Worm (Caenorhabditis elegans): ENCODE measurements around the gene srh-105.

Gene srh-105

ce11 chrII:475890-476420 is 33.2 kb downstream of the srh-105 start, which contains the start of gene nsun-1:
TSS of gene nsun-1 (minus strand) at chrII:475940.
- TF ChIP-seq T23F11.4 (GFP tag; optimal IDR thresholded peaks at IDR 0.05) (no peak), lin-11 (tag; optimal IDR thresholded peaks at IDR 0.05) (no peak), pha-4 (tag; optimal IDR thresholded peaks at IDR 0.05) (no peak), ceh-2 (tag; optimal IDR thresholded peaks at IDR 0.05) (peak; percentile 83), unc-86 (tag; optimal IDR thresholded peaks at IDR 0.05) (no peak), hlh-8 (tag; optimal IDR thresholded peaks at IDR 0.05) (peak; percentile 40), ceh-34 (tag; optimal IDR thresholded peaks at IDR 0.05) (peak; percentile 5), ceh-19 (GFP tag; optimal IDR thresholded peaks at IDR 0.05) (peak; percentile 45), ets-4 (tag; optimal IDR thresholded peaks at IDR 0.05) (peak; percentile 66), ahr-1 (tag; optimal IDR thresholded peaks at IDR 0.05) (no peak), ztf-16 (tag; optimal IDR thresholded peaks at IDR 0.05) (peak; percentile 22), mec-3 (tag; optimal IDR thresholded peaks at IDR 0.05; ENCODE audit: borderline replicate concordance) (peak; percentile 45), zip-5 (tag; optimal IDR thresholded peaks at IDR 0.05) (peak; percentile 60), elt-4 (tag; optimal IDR thresholded peaks at IDR 0.05) (no peak), Y22D7AL.16 (tag; optimal IDR thresholded peaks at IDR 0.05) (no peak), ceh-18 (tag; optimal IDR thresholded peaks at IDR 0.05) (peak; percentile 34), unc-42 (tag; optimal IDR thresholded peaks at IDR 0.05) (peak; percentile 68), ama-1 (optimal IDR thresholded peaks at IDR 0.05) (no peak), fkh-6 (tag; optimal IDR thresholded peaks at IDR 0.05) (no peak), pag-3 (tag; optimal IDR thresholded peaks at IDR 0.05; ENCODE audit: borderline replicate concordance) (no peak), syd-9 (tag; optimal IDR thresholded peaks at IDR 0.05) (no peak), ceh-6 (GFP tag; optimal IDR thresholded peaks at IDR 0.05) (no peak), ceh-22 (tag; optimal IDR thresholded peaks at IDR 0.05) (no peak), fax-1 (tag; optimal IDR thresholded peaks at IDR 0.05) (no peak), pat-9 (tag; optimal IDR thresholded peaks at IDR 0.05) (peak; percentile 29), pros-1 (tag; optimal IDR thresholded peaks at IDR 0.05) (no peak), ceh-31 (tag; optimal IDR thresholded peaks at IDR 0.05) (peak; percentile 88), odd-2 (tag; optimal IDR thresholded peaks at IDR 0.05) (no peak), ceh-24 (tag; optimal IDR thresholded peaks at IDR 0.05) (no peak), che-1 (tag; optimal IDR thresholded peaks at IDR 0.05) (no peak), dmd-4 (tag; optimal IDR thresholded peaks at IDR 0.05; ENCODE audit: borderline replicate concordance) (peak; percentile 32), nhr-11 (tag; optimal IDR thresholded peaks at IDR 0.05) (no peak), ceh-14 (tag; optimal IDR thresholded peaks at IDR 0.05) (peak; percentile 73), tbx-7 (tag; optimal IDR thresholded peaks at IDR 0.05) (peak; percentile 51), eyg-1 (tag; optimal IDR thresholded peaks at IDR 0.05) (no peak), C08G9.2 (tag; optimal IDR thresholded peaks at IDR 0.05) (peak; percentile 83), nhr-232 (tag; optimal IDR thresholded peaks at IDR 0.05) (no peak), hlh-30 (tag; optimal IDR thresholded peaks at IDR 0.05; ENCODE audit: insufficient read depth) (no peak), sox-4 (tag; optimal IDR thresholded peaks at IDR 0.05) (no peak), ceh-48 (tag; optimal IDR thresholded peaks at IDR 0.05) (peak; percentile 34), gmeb-2 (tag; optimal IDR thresholded peaks at IDR 0.05) (no peak), nfya-1 (tag; optimal IDR thresholded peaks at IDR 0.05) (peak; percentile 12), F13H6.1 (tag; optimal IDR thresholded peaks at IDR 0.05) (no peak), tbx-2 (tag; optimal IDR thresholded peaks at IDR 0.05) (peak; percentile 70), lim-6 (tag; optimal IDR thresholded peaks at IDR 0.05) (peak; percentile 58), rnt-1 (tag; optimal IDR thresholded peaks at IDR 0.05) (peak; percentile 64), ref-2 (tag; optimal IDR thresholded peaks at IDR 0.05) (peak; percentile 49), sox-2 (GFP tag; IDR thresholded peaks at IDR 0.05) (no peak), K02D7.2 (tag; optimal IDR thresholded peaks at IDR 0.05) (no peak), ceh-9 (tag; optimal IDR thresholded peaks at IDR 0.05) (no peak), ceh-45 (GFP tag; IDR thresholded peaks at IDR 0.05) (no peak), K09A11.1 (tag; optimal IDR thresholded peaks at IDR 0.05; ENCODE audit: insufficient read depth) (no peak), ceh-30 (tag; optimal IDR thresholded peaks at IDR 0.05) (no peak)

Measured in whole organism, late embryonic.